Fruit fly (Drosophila melanogaster): ENCODE measurements around the gene CG14605.

The CG14605 gene

dm6 chr3R:7186242-7187092 is 33.0 kb downstream of the CG14605 start, which contains the start of the genes CG10055 and lap:
Gene CG10055, minus strand, starts transcription at chr3R:7186673.
Gene lap, plus strand, starts transcription at chr3R:7186994.
- no peak for TF ChIP-seq CG17801 (GFP tag; optimal IDR thresholded peaks at IDR 0.05; ENCODE audit: partially characterized antibody)

dm6 chr3R:7174755-7175154 is 44.8 kb downstream of the CG14605 start:
- TF ChIP-seq CG17801 (GFP tag; optimal IDR thresholded peaks at IDR 0.05; ENCODE audit: partially characterized antibody) = no peak

- no peak for TF ChIP-seq CG17801 (GFP tag; optimal IDR thresholded peaks at IDR 0.05; ENCODE audit: partially characterized antibody)
Measured at dm6 chr3R:7172978-7173377, 46.5 kb downstream of the CG14605 start.

DNA sequence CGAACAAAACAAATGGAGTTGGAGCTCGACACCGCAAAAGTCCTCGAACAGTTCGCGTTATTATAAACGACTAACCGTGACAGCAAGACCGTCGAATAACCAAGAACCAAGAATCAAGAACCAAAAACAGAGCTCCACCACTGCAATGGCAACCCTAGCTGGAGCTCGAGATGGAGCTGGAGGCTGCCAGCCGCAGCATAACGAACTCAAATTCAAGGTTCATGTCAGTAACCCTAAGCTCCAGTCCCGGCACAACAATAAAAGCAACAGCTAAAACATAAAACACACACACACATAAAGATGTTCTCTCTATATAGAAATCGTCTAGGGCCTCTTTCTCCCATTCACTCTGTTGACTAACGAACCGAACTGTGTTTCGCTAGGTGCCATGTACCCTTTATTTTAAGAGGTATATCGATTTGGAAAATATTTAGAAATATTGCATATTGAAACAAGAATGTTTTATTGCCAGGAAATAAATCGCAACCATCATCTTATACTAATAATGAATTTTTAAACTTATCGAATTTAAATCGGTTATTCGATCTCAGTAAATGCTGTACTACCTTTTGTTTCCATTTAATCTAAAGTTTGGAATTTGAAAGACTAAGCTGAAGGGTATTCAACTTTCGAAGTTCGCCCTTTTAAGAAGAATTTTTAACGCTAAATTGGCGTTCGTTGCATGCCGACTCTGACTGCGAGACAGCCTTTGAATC is 48.0 kb downstream of the CG14605 start:
- no peak for TF ChIP-seq CG17801 (GFP tag; optimal IDR thresholded peaks at IDR 0.05; ENCODE audit: partially characterized antibody)

DNA sequence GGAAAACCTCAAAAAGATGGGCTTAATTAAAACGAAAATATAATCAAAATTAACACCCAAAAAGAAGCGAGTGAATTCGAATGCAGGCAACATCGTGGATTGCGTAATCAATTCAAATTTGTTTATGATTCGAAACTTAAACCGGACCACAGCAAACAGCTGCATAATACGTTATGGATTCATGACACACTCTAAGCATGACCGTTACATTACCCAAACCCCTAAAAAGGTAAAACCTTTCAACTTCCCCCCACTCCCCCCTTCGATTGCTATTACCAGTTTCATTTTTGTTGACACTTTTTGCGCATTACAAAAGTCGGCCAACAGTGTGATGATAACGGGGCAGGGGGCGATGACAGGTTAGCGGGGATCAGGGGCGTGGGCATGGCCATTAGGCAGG is 49.6 kb downstream of the CG14605 start:
- TF ChIP-seq CG17801 (GFP tag; optimal IDR thresholded peaks at IDR 0.05; ENCODE audit: partially characterized antibody) = no peak
